Fruit fly (Drosophila melanogaster) whole organism: ENCODE data around the gene Ugt35C1.

Source experiments
- CG8478 ChIP-seq: fragments of >200 bp; optimal IDR thresholded peaks from 2 replicates; lab custom pipeline; 2018; ENCODE audit warnings: inconsistent platforms
- EcR ChIP-seq, 2 experiments: fragments of >200 bp; optimal IDR thresholded peaks; 2 replicates each; lab custom pipeline; 2017; ENCODE audit warnings: missing biosample characterization in 2 of 2, missing genetic modification characterization in 2 of 2, missing genetic modification reagents in 2 of 2
- usp ChIP-seq: fragments of >200 bp; optimal IDR thresholded peaks from 2 replicates; lab custom pipeline; 2017; ENCODE audit warnings: missing biosample characterization, missing genetic modification characterization, mixed read lengths

- TF ChIP-seq usp (GFP tag; lab: Kevin White, UChicago) (no peak), CG8478 (no peak), EcR (GFP tag; optimal IDR thresholded peaks at IDR 0.05; lab: Kevin White, UChicago) (no peak)
Observed at dm6 chr3R:11153799-11154273, 25.7 kb upstream of the Ugt35C1 start, which contains the start of gene Ugt302K1.
